Worm (Caenorhabditis elegans): ENCODE results near the gene T28H11.7.
"Not testable (repeated sequence)": the region's sequence is repeated elsewhere in the genome, so short reads cannot be mapped to it uniquely, and the experiment has no call there.

T28H11.7 gene

DNA sequence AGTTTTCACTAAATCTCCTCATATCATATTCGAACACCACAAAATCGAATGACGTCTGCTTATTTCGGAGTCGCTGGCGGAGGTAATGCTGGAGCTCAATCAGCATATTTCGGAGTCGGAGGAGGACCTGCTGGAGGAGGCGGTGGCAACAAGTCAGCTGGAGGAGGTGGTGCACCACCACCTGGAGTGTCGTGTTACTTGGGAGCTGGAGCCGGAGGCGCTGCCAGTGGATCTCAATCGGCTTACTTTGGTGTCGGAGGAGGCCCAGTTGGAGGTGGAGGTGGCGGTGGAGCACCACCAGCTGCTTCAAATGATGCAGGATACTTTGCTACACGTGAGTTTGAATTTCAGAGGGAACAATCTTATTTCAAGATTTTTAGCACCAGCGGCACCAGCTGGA, 514 bp downstream of the T28H11.7 start, which contains the start of gene ssq-4:
Gene ssq-4 (plus strand): TSS at position 19 of the 400 bp plus-strand sequence.
- TF ChIP-seq ets-7 (tag; optimal IDR thresholded peaks at IDR 0.05); hmg-4 (GFP tag; optimal IDR thresholded peaks at IDR 0.05); F13C5.2 (tag; optimal IDR thresholded peaks at IDR 0.05): not testable (repeated sequence)

DNA sequence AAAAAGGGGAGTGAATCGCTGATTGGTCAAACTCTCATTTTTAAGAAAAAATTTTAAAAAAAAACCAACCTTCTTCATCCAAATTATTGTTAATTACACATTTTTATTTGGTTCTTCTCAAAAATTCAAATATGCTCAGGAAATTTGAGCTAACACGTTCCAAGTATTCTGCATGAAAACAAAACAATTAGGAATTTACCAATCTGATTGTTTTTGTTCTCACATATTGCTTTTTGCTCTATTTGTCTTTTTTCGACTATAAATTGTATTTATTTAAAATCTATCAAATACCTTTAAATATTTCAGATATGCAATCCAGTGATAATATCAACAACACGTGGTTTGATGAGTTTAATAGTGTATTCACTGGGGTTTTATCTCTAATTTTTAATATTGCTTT, 4.7 kb downstream of the T28H11.7 start, which contains the start of gene srm-1:
Gene srm-1 (plus strand): TSS at position 301 of the 400 bp plus-strand sequence.
- no peak for TF ChIP-seq F13C5.2 (tag; optimal IDR thresholded peaks at IDR 0.05)
- no peak for TF ChIP-seq hmg-4 (GFP tag; optimal IDR thresholded peaks at IDR 0.05)
- no peak for TF ChIP-seq sea-1 (GFP tag; conservative IDR thresholded peaks at IDR 0.05)
- TF ChIP-seq ets-7 (tag; optimal IDR thresholded peaks at IDR 0.05) = no peak
- TF ChIP-seq tra-4 (tag; optimal IDR thresholded peaks at IDR 0.05) = no peak
- no peak for TF ChIP-seq ceh-13 (GFP tag; optimal IDR thresholded peaks at IDR 0.05)
- TF ChIP-seq aly-1 (tag; optimal IDR thresholded peaks at IDR 0.05) = no peak
- no peak for TF ChIP-seq hmbx-1 (tag; optimal IDR thresholded peaks at IDR 0.05)
- no peak for TF ChIP-seq tbx-37 (GFP tag; conservative IDR thresholded peaks at IDR 0.05)
- no peak for TF ChIP-seq hnd-1 (tag; optimal IDR thresholded peaks at IDR 0.05)
- TF ChIP-seq pes-1 (GFP tag; IDR thresholded peaks at IDR 0.05) = no peak
- no peak for TF ChIP-seq tbx-11 (GFP tag; IDR thresholded peaks at IDR 0.05)
- TF ChIP-seq ama-1 (optimal IDR thresholded peaks at IDR 0.05) = no peak

DNA sequence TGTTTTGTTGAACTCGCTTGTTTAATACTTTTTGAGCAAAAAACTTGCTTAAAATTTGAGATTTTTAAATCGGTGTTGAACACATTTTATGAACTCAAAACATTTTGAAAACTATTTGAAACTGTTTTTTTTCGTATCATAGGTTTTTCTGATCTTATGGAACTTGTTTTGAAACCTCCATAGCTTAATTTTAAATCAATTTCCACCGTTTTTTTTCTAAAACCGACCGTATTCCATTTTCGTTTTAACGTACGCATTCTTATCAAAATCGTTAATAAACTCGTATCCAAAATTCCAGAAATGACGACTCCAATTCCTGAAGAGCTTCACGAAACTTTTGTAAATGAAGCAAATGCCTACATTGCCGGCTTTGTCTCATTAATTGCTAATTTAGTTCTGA, 8.6 kb downstream of the T28H11.7 start, which contains the start of gene srm-2:
Gene srm-2 (plus strand): TSS at position 301 of the 400 bp plus-strand sequence.
- TF ChIP-seq hnd-1 (tag; optimal IDR thresholded peaks at IDR 0.05) (no peak), pes-1 (GFP tag; IDR thresholded peaks at IDR 0.05) (no peak), aly-1 (tag; optimal IDR thresholded peaks at IDR 0.05) (no peak), sea-1 (GFP tag; conservative IDR thresholded peaks at IDR 0.05) (no peak), tra-4 (tag; optimal IDR thresholded peaks at IDR 0.05) (no peak), ets-7 (tag; optimal IDR thresholded peaks at IDR 0.05) (no peak), B0310.2 (tag; optimal IDR thresholded peaks at IDR 0.05) (no peak), ceh-13 (GFP tag; optimal IDR thresholded peaks at IDR 0.05) (no peak), hmg-4 (GFP tag; optimal IDR thresholded peaks at IDR 0.05) (no peak), scrt-1 (GFP tag; IDR thresholded peaks at IDR 0.05) (no peak), F13C5.2 (tag; optimal IDR thresholded peaks at IDR 0.05) (no peak), ama-1 (optimal IDR thresholded peaks at IDR 0.05) (no peak)

DNA sequence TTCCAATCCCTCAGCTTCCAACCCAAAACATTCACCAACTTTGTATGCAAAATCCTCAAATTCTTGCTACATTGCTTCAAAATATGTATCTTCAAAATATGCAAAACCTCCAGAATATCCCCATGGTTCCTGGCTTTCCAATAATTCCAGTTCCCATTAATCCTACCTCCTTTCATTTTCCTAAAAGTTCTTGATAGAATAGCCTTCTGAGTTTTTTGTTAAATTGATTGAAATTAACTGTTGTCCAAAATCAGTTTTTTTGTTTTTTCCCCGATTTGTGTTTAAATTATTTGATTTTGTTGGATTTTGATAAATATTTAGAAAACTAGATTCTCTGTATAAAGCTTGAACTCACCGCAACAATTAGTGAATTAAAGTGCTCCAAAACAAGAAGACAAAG, 11.8 kb downstream of the T28H11.7 start:
- no peak for TF ChIP-seq hmbx-1 (tag; optimal IDR thresholded peaks at IDR 0.05)
- no peak for TF ChIP-seq ets-7 (tag; optimal IDR thresholded peaks at IDR 0.05)
- TF ChIP-seq scrt-1 (GFP tag; IDR thresholded peaks at IDR 0.05) = no peak
- no peak for TF ChIP-seq ama-1 (optimal IDR thresholded peaks at IDR 0.05)
- TF ChIP-seq B0310.2 (tag; optimal IDR thresholded peaks at IDR 0.05) = no peak
- no peak for TF ChIP-seq hmg-4 (GFP tag; optimal IDR thresholded peaks at IDR 0.05)
- no peak for TF ChIP-seq ceh-36 (tag; optimal IDR thresholded peaks at IDR 0.05)
- TF ChIP-seq pes-1 (GFP tag; IDR thresholded peaks at IDR 0.05) = no peak
- TF ChIP-seq F13C5.2 (tag; optimal IDR thresholded peaks at IDR 0.05) = no peak
- TF ChIP-seq tra-4 (tag; optimal IDR thresholded peaks at IDR 0.05) = no peak

DNA sequence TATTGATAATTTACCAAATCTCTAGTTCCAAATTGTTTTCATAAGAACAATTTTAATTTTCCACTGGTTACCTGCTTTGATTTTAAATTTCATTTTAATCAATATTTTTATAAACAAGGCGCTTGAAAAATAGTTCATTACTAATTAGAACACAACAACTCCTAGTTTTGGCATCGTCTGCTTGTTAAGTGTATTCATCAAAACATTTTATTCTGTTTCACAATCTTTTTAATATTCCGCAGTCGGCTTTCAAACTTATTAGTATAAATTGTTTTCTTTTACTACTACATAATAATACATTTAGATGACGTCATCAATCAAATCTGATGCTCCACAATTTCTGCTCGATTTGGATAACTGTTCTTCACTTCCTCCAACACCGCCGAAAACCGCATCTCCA, 14.5 kb downstream of the T28H11.7 start, which contains the start of gene pes-1:
Gene pes-1 (plus strand): TSS at position 301 of the 400 bp plus-strand sequence.
- TF ChIP-seq B0310.2 (tag; optimal IDR thresholded peaks at IDR 0.05) = no peak
- TF ChIP-seq hmg-4 (GFP tag; optimal IDR thresholded peaks at IDR 0.05) = no peak
- TF ChIP-seq ceh-36 (tag; optimal IDR thresholded peaks at IDR 0.05) = no peak
- no peak for TF ChIP-seq pes-1 (GFP tag; IDR thresholded peaks at IDR 0.05)
- no peak for TF ChIP-seq tra-4 (tag; optimal IDR thresholded peaks at IDR 0.05)

DNA sequence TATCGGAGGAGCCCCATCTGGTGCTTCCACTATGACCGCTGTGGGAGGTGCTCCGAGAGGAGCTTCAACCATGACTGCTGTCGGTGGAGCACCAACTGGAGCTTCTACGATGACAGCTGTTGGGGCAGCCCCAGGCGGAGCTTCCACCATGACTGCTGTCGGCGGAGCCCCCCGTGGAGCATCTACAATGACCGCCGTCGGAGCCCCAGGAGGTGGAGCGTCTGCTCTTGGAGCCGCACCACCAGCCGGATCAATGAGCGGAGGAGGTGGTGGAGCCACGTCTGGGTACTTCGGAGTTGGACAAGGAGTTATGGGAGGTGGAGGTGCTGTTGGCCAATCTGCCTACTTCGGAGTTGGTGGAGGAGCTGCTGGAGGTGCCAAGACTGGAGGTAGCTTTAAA, 20.0 kb downstream of the T28H11.7 start:
- TF ChIP-seq ceh-36 (tag; optimal IDR thresholded peaks at IDR 0.05) = no peak
- TF ChIP-seq F13C5.2 (tag; optimal IDR thresholded peaks at IDR 0.05) = no peak
- no peak for TF ChIP-seq tra-4 (tag; optimal IDR thresholded peaks at IDR 0.05)
- TF ChIP-seq tbx-11 (GFP tag; IDR thresholded peaks at IDR 0.05) = no peak
- TF ChIP-seq flt-1 (GFP tag; IDR thresholded peaks at IDR 0.05) = no peak
- TF ChIP-seq hmg-4 (GFP tag; optimal IDR thresholded peaks at IDR 0.05) = no peak

DNA sequence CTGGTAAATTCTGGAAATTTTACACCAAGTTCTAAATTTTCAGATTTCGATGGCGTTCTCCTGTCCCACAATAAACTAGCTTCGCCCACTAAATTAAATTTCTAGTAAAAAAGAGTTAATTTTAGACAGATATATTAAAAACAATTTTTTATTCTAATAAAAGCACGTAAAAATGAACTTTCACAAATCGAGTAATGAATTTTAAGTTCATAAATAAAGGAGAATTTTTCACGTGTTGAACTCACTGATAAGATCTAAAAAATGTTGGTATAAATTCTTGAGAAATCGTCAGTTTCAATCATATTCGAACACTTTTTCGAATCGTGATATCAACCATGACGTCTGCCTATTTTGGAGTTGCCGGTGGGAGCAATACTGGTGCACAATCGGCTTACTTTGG, 21.1 kb downstream of the T28H11.7 start, which contains the start of gene ssq-2:
Gene ssq-2 (plus strand): TSS at position 301 of the 400 bp plus-strand sequence.
- no peak for TF ChIP-seq aly-1 (tag; optimal IDR thresholded peaks at IDR 0.05)
- no peak for TF ChIP-seq tra-4 (tag; optimal IDR thresholded peaks at IDR 0.05)
- TF ChIP-seq ceh-13 (GFP tag; optimal IDR thresholded peaks at IDR 0.05) = no peak
- no peak for TF ChIP-seq hnd-1 (tag; optimal IDR thresholded peaks at IDR 0.05)
- no peak for TF ChIP-seq hmbx-1 (tag; optimal IDR thresholded peaks at IDR 0.05)
- no peak for TF ChIP-seq ama-1 (optimal IDR thresholded peaks at IDR 0.05)
- no peak for TF ChIP-seq pes-1 (GFP tag; IDR thresholded peaks at IDR 0.05)
- TF ChIP-seq tbx-37 (GFP tag; conservative IDR thresholded peaks at IDR 0.05) = no peak

DNA sequence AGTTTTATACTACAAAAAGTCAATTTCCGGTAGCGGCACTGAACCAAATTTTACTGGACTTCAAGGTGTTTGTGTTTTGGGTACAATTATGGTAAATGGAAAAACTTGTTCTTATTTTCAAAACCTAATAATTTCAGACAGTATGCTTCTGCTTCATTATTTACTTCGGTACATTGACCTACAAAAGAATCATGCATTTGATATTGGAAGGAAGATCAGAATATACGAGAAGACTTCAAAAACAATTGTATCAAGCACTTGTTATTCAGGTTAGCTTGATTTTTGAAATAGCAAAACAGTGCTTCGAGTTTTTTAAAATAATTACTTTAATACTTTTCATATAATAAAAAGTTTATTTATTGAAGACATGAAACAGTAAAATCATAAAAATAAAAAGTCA, 23.8 kb downstream of the T28H11.7 start:
- TF ChIP-seq ceh-13 (GFP tag; optimal IDR thresholded peaks at IDR 0.05) (no peak), tbx-11 (GFP tag; IDR thresholded peaks at IDR 0.05) (no peak), pes-1 (GFP tag; IDR thresholded peaks at IDR 0.05) (no peak), ets-7 (tag; optimal IDR thresholded peaks at IDR 0.05) (no peak), B0310.2 (tag; optimal IDR thresholded peaks at IDR 0.05) (no peak), hmbx-1 (tag; optimal IDR thresholded peaks at IDR 0.05) (no peak), hmg-4 (GFP tag; optimal IDR thresholded peaks at IDR 0.05) (no peak), flt-1 (GFP tag; IDR thresholded peaks at IDR 0.05) (no peak), sea-1 (GFP tag; conservative IDR thresholded peaks at IDR 0.05) (no peak), ama-1 (optimal IDR thresholded peaks at IDR 0.05) (no peak)
